Fruit fly (Drosophila melanogaster) whole organism, prepupa: ENCODE results near the gene CG14811.
A peak's percentile ranks its signal among the peaks of the same experiment; 100 is the strongest.

Experiments
- CG10669 ChIP-seq: fragments of 200-800 bp; sonication (Bioruptor generic); optimal IDR thresholded peaks from 3 replicates; lab custom pipeline; 2018; ENCODE audit warnings: missing biosample characterization, mild to moderate bottlenecking, missing genetic modification characterization, moderate library complexity
- CG11294 ChIP-seq: fragments of 200-800 bp; sonication (Bioruptor generic); IDR thresholded peaks from 2 replicates; pipeline ENCODE4 v1.3.6; 2022; ENCODE audit warnings: missing biosample characterization, missing genetic modification characterization
- CG11762 ChIP-seq: fragments of 200-800 bp; sonication (Bioruptor generic); optimal IDR thresholded peaks from 3 replicates; lab custom pipeline; 2016; ENCODE audit warnings: missing biosample characterization, missing genetic modification characterization; ENCODE audit not compliant: insufficient read depth
- CG11902 ChIP-seq: fragments of 200-800 bp; sonication (Bioruptor generic); optimal IDR thresholded peaks from 3 replicates; lab custom pipeline; 2016; ENCODE audit warnings: missing biosample characterization, missing genetic modification characterization
- CG15336 ChIP-seq: fragments of 200-800 bp; sonication (Bioruptor generic); IDR thresholded peaks from 2 replicates; pipeline ENCODE4 v1.3.6; 2022; ENCODE audit warnings: missing biosample characterization, missing genetic modification characterization
- CG1621 ChIP-seq: fragments of 200-800 bp; sonication (Bioruptor generic); optimal IDR thresholded peaks from 3 replicates; lab custom pipeline; 2018; ENCODE audit warnings: missing biosample characterization, mild to moderate bottlenecking, missing genetic modification characterization
- CG16779 ChIP-seq: fragments of 200-800 bp; sonication (Bioruptor generic); optimal IDR thresholded peaks from 3 replicates; lab custom pipeline; 2017; ENCODE audit warnings: missing biosample characterization, mild to moderate bottlenecking, missing genetic modification characterization
- CG31627 ChIP-seq: fragments of 200-800 bp; sonication (Bioruptor generic); optimal IDR thresholded peaks from 3 replicates; lab custom pipeline; 2016; ENCODE audit warnings: missing biosample characterization, missing genetic modification characterization
- CG32006 ChIP-seq: fragments of 200-800 bp; sonication (Bioruptor generic); optimal IDR thresholded peaks from 3 replicates; lab custom pipeline; 2017; ENCODE audit warnings: missing biosample characterization, mild to moderate bottlenecking, missing genetic modification characterization
- CG4318 ChIP-seq: fragments of 200-800 bp; sonication (Bioruptor generic); optimal IDR thresholded peaks from 3 replicates; lab custom pipeline; 2017; ENCODE audit warnings: missing biosample characterization, mild to moderate bottlenecking, missing genetic modification characterization
- CG6163 ChIP-seq: fragments of 200-800 bp; sonication (Bioruptor generic); IDR thresholded peaks from 3 replicates; pipeline ENCODE4 v1.3.6; 2022; ENCODE audit warnings: missing biosample characterization, missing genetic modification characterization
- CG6276 ChIP-seq: fragments of 200-800 bp; sonication (Bioruptor generic); optimal IDR thresholded peaks from 2 replicates; lab custom pipeline; 2017; ENCODE audit warnings: missing biosample characterization, mild to moderate bottlenecking, missing genetic modification characterization
- CG6808 ChIP-seq: fragments of 200-800 bp; sonication (Bioruptor generic); optimal IDR thresholded peaks from 3 replicates; lab custom pipeline; 2017; ENCODE audit warnings: missing biosample characterization, missing genetic modification characterization, mild to moderate bottlenecking, moderate library complexity, missing genetic modification reagents
- CG6854 ChIP-seq: fragments of 200-800 bp; sonication (Bioruptor generic); optimal IDR thresholded peaks from 2 replicates; lab custom pipeline; 2017; ENCODE audit warnings: missing biosample characterization, mild to moderate bottlenecking, missing genetic modification characterization
- CG7368 ChIP-seq: fragments of 200-800 bp; sonication (Bioruptor generic); optimal IDR thresholded peaks from 3 replicates; lab custom pipeline; 2016; ENCODE audit warnings: missing biosample characterization, missing genetic modification characterization
- CG8632 ChIP-seq: fragments of 200-800 bp; sonication (Bioruptor generic); optimal IDR thresholded peaks from 3 replicates; lab custom pipeline; 2016; ENCODE audit warnings: missing biosample characterization, missing genetic modification characterization
- Eip75B ChIP-seq: fragments of 200-800 bp; sonication (Bioruptor generic); optimal IDR thresholded peaks from 3 replicates; lab custom pipeline; 2016; ENCODE audit warnings: missing biosample characterization, missing genetic modification characterization
- Eip78C ChIP-seq: fragments of 200-800 bp; sonication (Bioruptor generic); peaks from one replicate; lab custom pipeline; 2016; ENCODE audit warnings: missing biosample characterization, missing genetic modification characterization
- Eip93F ChIP-seq: fragments of 200-800 bp; sonication (Bioruptor generic); optimal IDR thresholded peaks from 2 replicates; lab custom pipeline; 2016; ENCODE audit warnings: missing biosample characterization, mild to moderate bottlenecking, missing genetic modification characterization
- Ets21C ChIP-seq: fragments of 200-800 bp; sonication (Bioruptor generic); optimal IDR thresholded peaks from 3 replicates; lab custom pipeline; 2016; ENCODE audit warnings: missing biosample characterization, missing genetic modification characterization
- Hr38 ChIP-seq: sonication (Bioruptor generic); optimal IDR thresholded peaks from 2 replicates; lab custom pipeline; 2016; ENCODE audit warnings: missing biosample characterization, missing genetic modification characterization
- Hr4 ChIP-seq: fragments of 200-800 bp; sonication (Bioruptor generic); optimal IDR thresholded peaks from 3 replicates; lab custom pipeline; 2016; ENCODE audit warnings: missing biosample characterization, missing genetic modification characterization
- Met ChIP-seq: fragments of 200-800 bp; sonication (Bioruptor generic); optimal IDR thresholded peaks from 3 replicates; lab custom pipeline; 2016; ENCODE audit warnings: missing biosample characterization, missing genetic modification characterization
- Sox102F ChIP-seq: fragments of 200-800 bp; sonication (Bioruptor generic); optimal IDR thresholded peaks from 2 replicates; lab custom pipeline; 2016; ENCODE audit warnings: missing biosample characterization, mild to moderate bottlenecking, missing genetic modification characterization
- Sox14 ChIP-seq: fragments of 200-800 bp; sonication (Bioruptor generic); optimal IDR thresholded peaks from 3 replicates; lab custom pipeline; 2016; ENCODE audit warnings: missing biosample characterization, missing genetic modification characterization
- Sox15 ChIP-seq: fragments of 200-800 bp; sonication (Bioruptor generic); optimal IDR thresholded peaks from 3 replicates; lab custom pipeline; 2016; ENCODE audit warnings: missing biosample characterization, missing genetic modification characterization
- achi ChIP-seq: fragments of 200-800 bp; sonication (Bioruptor generic); optimal IDR thresholded peaks from 3 replicates; lab custom pipeline; 2016; ENCODE audit warnings: missing biosample characterization, missing genetic modification characterization
- acj6 ChIP-seq: fragments of 200-800 bp; sonication (Bioruptor generic); optimal IDR thresholded peaks from 3 replicates; lab custom pipeline; 2016; ENCODE audit warnings: missing biosample characterization, missing genetic modification characterization
- cyc ChIP-seq: fragments of 200-800 bp; sonication (Bioruptor generic); optimal IDR thresholded peaks from 3 replicates; lab custom pipeline; 2016; ENCODE audit warnings: missing biosample characterization, missing genetic modification characterization
- dsx ChIP-seq: fragments of 200-800 bp; optimal IDR thresholded peaks from 3 replicates; lab custom pipeline; 2019; ENCODE audit warnings: missing biosample characterization, mild to moderate bottlenecking, missing genetic modification characterization, moderate library complexity; ENCODE audit not compliant: poor library complexity, severe bottlenecking
- esn ChIP-seq: fragments of 200-800 bp; sonication (Bioruptor generic); optimal IDR thresholded peaks from 2 replicates; lab custom pipeline; 2016; ENCODE audit warnings: missing biosample characterization, mild to moderate bottlenecking, missing genetic modification characterization, moderate library complexity
- fd59A ChIP-seq: fragments of 200-800 bp; sonication (Bioruptor generic); optimal IDR thresholded peaks from 2 replicates; lab custom pipeline; 2017; ENCODE audit warnings: missing biosample characterization, mild to moderate bottlenecking, missing genetic modification characterization, missing genetic modification reagents
- fd85E ChIP-seq: fragments of 200-800 bp; sonication (Bioruptor generic); optimal IDR thresholded peaks from 3 replicates; lab custom pipeline; 2016; ENCODE audit warnings: missing biosample characterization, missing genetic modification characterization
- fkh ChIP-seq: fragments of 200-800 bp; sonication (Bioruptor generic); optimal IDR thresholded peaks from 3 replicates; lab custom pipeline; 2017; ENCODE audit warnings: missing biosample characterization, mild to moderate bottlenecking, missing genetic modification characterization, moderate library complexity
- lz ChIP-seq: fragments of 200-800 bp; sonication (Bioruptor generic); optimal IDR thresholded peaks from 3 replicates; lab custom pipeline; 2016; ENCODE audit warnings: missing biosample characterization, missing genetic modification characterization
- pdm3 ChIP-seq: fragments of 200-800 bp; sonication (Bioruptor generic); optimal IDR thresholded peaks from 3 replicates; lab custom pipeline; 2016; ENCODE audit warnings: missing biosample characterization, missing genetic modification characterization
- salr ChIP-seq, 2 experiments: fragments of 200-800 bp; sonication (Bioruptor generic); optimal IDR thresholded peaks; 3 replicates each; lab custom pipeline; 2016 to 2018; ENCODE audit warnings: missing biosample characterization in 2 of 2, missing genetic modification characterization in 2 of 2, mild to moderate bottlenecking in 1 of 2
- spab ChIP-seq: fragments of 200-800 bp; sonication (Bioruptor generic); optimal IDR thresholded peaks from 2 replicates; lab custom pipeline; 2017; ENCODE audit warnings: missing biosample characterization, mild to moderate bottlenecking, missing genetic modification characterization, missing genetic modification reagents
- ss ChIP-seq, 2 experiments: fragments of 200-800 bp; sonication (Bioruptor generic); optimal IDR thresholded peaks; 2 replicates in 1 of 2; 3 replicates in 1 of 2; lab custom pipeline; 2017 to 2018; ENCODE audit warnings: mild to moderate bottlenecking in 2 of 2, missing biosample characterization in 2 of 2, missing genetic modification characterization in 2 of 2, moderate library complexity in 1 of 2
- svp ChIP-seq: fragments of 200-800 bp; sonication (Bioruptor generic); peaks from one replicate; lab custom pipeline; 2016; ENCODE audit warnings: missing biosample characterization, missing genetic modification characterization
- topi ChIP-seq: fragments of 200-800 bp; sonication (Bioruptor generic); optimal IDR thresholded peaks from 3 replicates; lab custom pipeline; 2016; ENCODE audit warnings: missing biosample characterization, missing genetic modification characterization

CG14811 gene

DNA sequence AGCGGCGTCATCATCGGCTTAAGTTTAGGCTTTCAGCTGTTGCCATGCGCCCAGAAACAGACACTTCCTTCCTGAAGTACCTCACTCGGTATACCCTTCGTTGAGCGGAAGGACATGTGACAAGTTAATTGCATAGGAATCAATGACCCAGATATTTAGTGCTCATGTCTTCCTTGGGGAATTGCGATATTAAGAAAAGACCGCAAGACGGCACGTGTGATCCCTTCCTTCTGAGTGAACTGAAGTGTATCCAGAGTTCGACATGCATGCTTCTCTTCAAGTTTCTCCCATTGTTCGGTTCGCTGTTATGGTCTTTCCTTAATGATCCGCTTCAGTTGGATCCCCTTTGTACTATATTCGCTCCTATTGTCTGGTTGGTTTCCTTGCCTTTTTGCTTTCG is 18.3 kb upstream of the CG14811 start (continued):
- peak; percentile 76 for TF ChIP-seq CG11762 (GFP tag; lab: Kevin White, UChicago)
- TF ChIP-seq achi = peak; percentile 83
- peak; percentile 86 for TF ChIP-seq CG8632 (GFP tag; lab: Kevin White, UChicago)
- peak; percentile 88 for TF ChIP-seq Sox102F (GFP tag; lab: Kevin White, UChicago)
- peak; percentile 85 for TF ChIP-seq dsx
- TF ChIP-seq ss (GFP tag; optimal IDR thresholded peaks at IDR 0.05; lab: Kevin White, UChicago) = peak; percentile 86 to 88
- TF ChIP-seq cyc (GFP tag; lab: Kevin White, UChicago) = peak; percentile 87
- TF ChIP-seq CG31627 (GFP tag; lab: Kevin White, UChicago) = peak; percentile 88
- no peak for TF ChIP-seq Hr38 (GFP tag; lab: Kevin White, UChicago)
- TF ChIP-seq CG32006 (GFP tag; lab: Kevin White, UChicago) = peak; percentile 71
- peak; percentile 45 for TF ChIP-seq fd85E (GFP tag; lab: Kevin White, UChicago)
- peak; percentile 86 for TF ChIP-seq acj6 (GFP tag; lab: Kevin White, UChicago)
- peak; percentile 59 for TF ChIP-seq CG16779 (tag; lab: Kevin White, UChicago)
- peak; percentile 91 for TF ChIP-seq topi (GFP tag; lab: Kevin White, UChicago)
- TF ChIP-seq Sox15 (GFP tag; lab: Kevin White, UChicago) = peak; percentile 81
- peak; percentile 78 for TF ChIP-seq spab (GFP tag; lab: Kevin White, UChicago)
- peak; percentile 55 for TF ChIP-seq Hr4 (GFP tag; lab: Kevin White, UChicago)
- peak; percentile 80 for TF ChIP-seq CG11902 (GFP tag; lab: Kevin White, UChicago)
- no peak for TF ChIP-seq fkh (GFP tag; lab: Kevin White, UChicago)
- peak; percentile 93 for TF ChIP-seq Sox14 (GFP tag; lab: Kevin White, UChicago)
- peak; percentile 86 for TF ChIP-seq lz
- peak; percentile 79 for TF ChIP-seq CG6808 (GFP tag; lab: Kevin White, UChicago)
- peak; percentile 93 for TF ChIP-seq svp (GFP tag; lab: Kevin White, UChicago)
- peak; percentile 9; the same call in 1 of the 2 replicates for TF ChIP-seq CG11294 (GFP tag; lab: Robert Waterston, UW)
- peak; percentile 66 for TF ChIP-seq CG6854
- TF ChIP-seq CG15336 (GFP tag; lab: Robert Waterston, UW) = peak; percentile 65; the same call in 1 of the 2 replicates
- peak; percentile 88 for TF ChIP-seq esn (GFP tag; lab: Kevin White, UChicago)
- TF ChIP-seq CG7368 = peak; percentile 89
- peak; percentile 42 for TF ChIP-seq CG6276 (GFP tag; lab: Kevin White, UChicago)
- TF ChIP-seq CG10669 = peak; percentile 88
- peak; percentile 55 for TF ChIP-seq Eip93F (GFP tag; lab: Kevin White, UChicago)
- TF ChIP-seq CG1621 (tag; lab: Kevin White, UChicago) = peak; percentile 88
- TF ChIP-seq Eip75B = peak; percentile 90
- peak; percentile 80 for TF ChIP-seq fd59A
- peak; percentile 82 for TF ChIP-seq Ets21C (GFP tag; lab: Kevin White, UChicago)
- TF ChIP-seq salr (GFP tag; optimal IDR thresholded peaks at IDR 0.05; lab: Kevin White, UChicago) = peak; percentile 56 to 72
- peak; percentile 97 for TF ChIP-seq Eip78C (GFP tag; lab: Kevin White, UChicago)
- peak; percentile 86 for TF ChIP-seq pdm3
- peak; percentile 88 for TF ChIP-seq Met (GFP tag; lab: Kevin White, UChicago)
- peak; percentile 87 for TF ChIP-seq CG6163 (GFP tag; lab: Robert Waterston, UW)
- peak; percentile 36 for TF ChIP-seq CG4318 (GFP tag; lab: Kevin White, UChicago)
- TF ChIP-seq, all 60 proteins: peak for 58
